Worm (Caenorhabditis elegans) whole organism, dauer: ENCODE data around the gene grl-9.

Experiments used
- unc-62 ChIP-seq: sonication (generic microtip); optimal IDR thresholded peaks from 2 replicates; lab custom pipeline; 2017; ENCODE audit warnings: missing biosample characterization, missing genetic modification reagents, missing genetic modification characterization

Gene grl-9

DNA sequence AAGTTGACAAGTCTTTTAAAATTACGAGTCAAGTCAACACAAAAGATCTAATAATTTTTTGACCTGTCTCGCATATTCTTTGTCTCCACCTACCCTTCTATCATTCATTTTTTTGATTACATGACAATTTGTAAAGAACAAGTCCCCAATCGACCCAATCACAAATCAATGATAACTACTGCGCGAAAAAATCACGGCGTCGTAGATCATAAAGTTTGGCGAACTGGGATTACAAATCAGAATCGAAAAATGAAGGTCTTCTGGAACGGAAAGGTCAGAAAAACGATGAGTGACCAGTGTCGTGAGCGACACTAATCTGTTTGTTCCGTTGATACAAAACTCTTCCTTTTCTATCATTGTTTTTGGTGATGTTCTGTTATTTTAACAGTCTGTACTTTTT, 41.4 kb downstream of the grl-9 start:
- TF ChIP-seq unc-62 (GFP tag; lab: Kevin White, UChicago): no peak

DNA sequence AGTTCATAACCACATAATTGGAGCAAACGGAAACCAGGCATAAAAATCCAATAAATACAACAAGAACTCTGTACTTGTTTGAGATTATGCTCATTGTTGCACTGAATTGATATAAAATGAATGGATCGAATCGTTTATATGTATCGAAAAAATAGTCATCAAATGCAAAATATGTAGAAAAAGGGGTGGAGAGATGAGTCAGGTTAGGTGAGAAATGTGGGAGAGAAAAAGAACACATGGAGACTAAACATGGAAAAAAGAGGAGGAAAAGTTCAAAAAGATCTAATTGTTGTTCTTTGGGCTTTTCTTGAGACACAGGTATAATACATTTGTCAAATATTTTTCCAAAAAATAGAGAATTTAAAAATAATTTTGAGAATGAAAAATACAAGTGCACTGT, 43.1 kb downstream of the grl-9 start, which contains the start of gene K11G9.5:
TSS of gene K11G9.5 (minus strand) at position 101 of the 400 bp plus-strand sequence.
- no peak for TF ChIP-seq unc-62 (GFP tag; lab: Kevin White, UChicago)

DNA sequence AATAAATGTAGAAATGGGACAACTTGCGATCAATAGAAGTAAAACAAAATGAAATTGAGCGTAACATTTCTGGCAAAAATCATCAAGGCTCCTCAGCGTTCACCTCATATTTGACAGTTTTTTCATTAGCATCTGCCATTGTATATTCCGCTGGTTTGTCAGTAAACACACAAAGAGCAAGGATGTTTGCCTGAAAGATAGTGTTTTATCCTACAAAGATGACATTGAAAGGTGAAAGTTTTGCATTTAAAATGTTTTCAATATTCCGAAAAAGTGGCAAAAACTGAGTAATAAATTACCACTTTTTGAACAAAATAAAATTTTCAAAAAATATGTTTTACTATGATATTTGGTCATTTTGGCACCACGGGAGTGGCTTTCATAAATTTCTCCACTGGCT, 45.5 kb downstream of the grl-9 start:
- no peak for TF ChIP-seq unc-62 (GFP tag; lab: Kevin White, UChicago)

DNA sequence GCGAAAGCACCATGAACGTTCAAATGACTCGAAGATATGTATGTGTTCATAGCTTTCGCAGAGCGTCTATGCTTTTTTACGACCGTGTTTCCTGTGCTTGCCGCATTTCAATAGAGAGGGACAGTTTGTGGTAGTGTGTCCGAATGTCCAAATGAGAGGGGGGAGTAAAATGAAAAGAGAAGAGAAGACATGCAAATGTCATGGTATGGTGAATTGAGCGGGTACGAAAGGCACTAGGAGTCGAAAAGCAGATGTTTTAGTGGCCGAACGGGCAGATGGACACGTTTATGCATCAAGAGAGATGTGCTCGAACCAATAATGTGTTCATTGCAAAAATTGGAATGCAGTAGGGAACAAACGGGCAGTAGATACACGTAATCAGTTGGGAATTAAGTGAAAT, 46.0 kb downstream of the grl-9 start:
- no peak for TF ChIP-seq unc-62 (GFP tag; lab: Kevin White, UChicago)

DNA sequence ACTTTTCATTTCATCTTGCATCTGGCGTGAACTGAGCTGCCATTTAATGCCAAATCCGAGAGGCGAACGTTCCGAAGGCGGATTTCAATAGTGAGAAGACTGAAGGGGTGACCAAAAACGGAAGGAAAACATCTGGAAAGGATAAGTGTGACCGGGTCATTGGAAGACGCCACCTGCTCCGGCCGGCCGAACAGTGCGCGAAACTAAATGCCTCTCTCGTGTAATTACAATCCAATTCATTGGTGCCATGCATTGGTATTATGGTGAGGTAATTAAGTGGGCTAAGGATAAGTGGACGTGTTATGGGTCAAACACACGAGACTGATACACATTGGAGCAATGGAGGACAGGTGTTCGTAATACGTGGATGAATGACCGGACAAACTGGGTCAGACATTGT, 47.0 kb downstream of the grl-9 start:
- no peak for TF ChIP-seq unc-62 (GFP tag; lab: Kevin White, UChicago)

DNA sequence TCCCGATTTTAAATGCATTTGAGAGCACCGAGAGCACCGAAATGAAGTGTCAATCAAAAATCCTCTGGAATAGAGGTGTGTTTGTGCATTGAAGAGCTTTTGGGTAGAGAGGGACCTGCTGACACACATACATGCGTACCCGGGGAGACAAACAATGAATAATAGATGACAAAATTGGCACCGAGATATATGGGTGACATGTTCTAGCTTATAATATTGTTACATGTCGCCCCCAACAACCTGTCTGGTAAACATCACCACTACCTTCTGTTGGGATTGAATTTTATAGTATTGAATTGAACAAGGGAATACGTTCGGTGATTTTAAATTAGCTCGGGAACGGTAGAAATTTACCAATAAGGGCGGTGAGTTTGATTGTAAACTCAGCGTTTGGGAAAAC, 47.8 kb downstream of the grl-9 start:
- TF ChIP-seq unc-62 (GFP tag; lab: Kevin White, UChicago): no peak

DNA sequence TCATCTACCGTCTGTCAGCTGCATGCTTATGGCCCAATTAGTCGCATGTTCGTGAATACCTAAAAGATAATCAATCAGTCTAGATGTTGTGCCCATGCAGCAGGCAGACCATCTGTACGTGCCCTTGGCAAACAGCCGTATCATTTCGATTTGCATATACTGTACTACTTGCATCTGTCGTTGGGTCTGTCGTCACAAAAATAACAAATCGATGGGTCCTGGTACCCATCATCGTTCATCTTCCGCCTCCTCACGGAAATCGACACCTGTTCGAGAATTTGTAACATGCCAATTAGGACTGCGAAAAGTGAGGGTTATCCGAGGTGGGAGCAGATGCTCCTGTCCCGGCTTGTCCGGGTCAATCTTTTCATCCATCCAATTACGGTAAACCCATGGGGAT, 48.2 kb downstream of the grl-9 start:
- no peak for TF ChIP-seq unc-62 (GFP tag; lab: Kevin White, UChicago)

DNA sequence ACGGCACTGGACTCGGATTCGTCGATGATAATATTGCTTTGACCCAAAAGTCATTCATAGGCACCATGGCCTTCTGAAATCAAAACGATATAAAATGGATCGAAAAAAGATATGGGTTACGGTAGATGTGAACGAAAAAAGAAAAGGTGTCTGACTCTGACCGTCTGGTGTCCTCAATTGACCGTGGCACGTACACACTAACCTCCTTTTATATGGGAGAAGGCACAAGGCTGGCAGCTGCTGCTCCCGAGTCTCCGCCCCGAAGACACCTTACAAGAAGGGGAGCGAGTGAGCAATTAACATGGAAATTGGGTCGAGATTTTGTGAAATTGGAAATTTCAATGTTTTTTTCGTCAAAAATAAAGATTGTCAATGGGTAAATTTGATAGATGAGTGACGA, 50.0 kb downstream of the grl-9 start, which contains the start of gene egl-46:
TSS of gene egl-46 (minus strand) at position 73 of the 400 bp plus-strand sequence.
- no peak for TF ChIP-seq unc-62 (GFP tag; lab: Kevin White, UChicago)
